Worm (Caenorhabditis elegans): ENCODE measurements around the gene zyg-8.

zyg-8 gene

ce11 chrIII:12020074-12020602, 41.4 kb upstream of the zyg-8 start, which contains the start of gene brp-1 (continued):
- TF ChIP-seq snpc-1.2 (GFP tag; IDR thresholded peaks at IDR 0.05) (no peak), F44E2.7 (GFP tag; IDR thresholded peaks at IDR 0.05) (no peak), aha-1 (tag) (peak; percentile 18), lir-3 (tag; optimal IDR thresholded peaks at IDR 0.05) (no peak), dmd-8 (GFP tag; IDR thresholded peaks at IDR 0.05) (no peak), ceh-82 (tag; optimal IDR thresholded peaks at IDR 0.05) (no peak), T26A8.4 (GFP tag; IDR thresholded peaks at IDR 0.05) (no peak), unc-39 (tag; optimal IDR thresholded peaks at IDR 0.05) (no peak), ztf-11 (tag; optimal IDR thresholded peaks at IDR 0.05) (no peak), dmd-6 (GFP tag; IDR thresholded peaks at IDR 0.05) (0 out of 2 replicates have a peak, but pooled peaks have one; percentile 19), cey-2 (tag; optimal IDR thresholded peaks at IDR 0.05; ENCODE audit: borderline replicate concordance, insufficient read depth) (no peak)

- no peak for TF ChIP-seq spr-1 (tag; optimal IDR thresholded peaks at IDR 0.05)
- peak; percentile 77 for TF ChIP-seq aha-1 (tag)
- no peak for TF ChIP-seq hlh-30 (tag; optimal IDR thresholded peaks at IDR 0.05; ENCODE audit: insufficient read depth)
- no peak for TF ChIP-seq gei-8 (GFP tag; optimal IDR thresholded peaks at IDR 0.05)
- TF ChIP-seq rbr-2 (tag; optimal IDR thresholded peaks at IDR 0.05): no peak
- no peak for TF ChIP-seq ctbp-1 (GFP tag; IDR thresholded peaks at IDR 0.05)
- TF ChIP-seq F37D6.2 (tag; optimal IDR thresholded peaks at IDR 0.05): no peak
- TF ChIP-seq zip-11 (GFP tag; IDR thresholded peaks at IDR 0.05): no peak
- TF ChIP-seq set-16 (GFP tag; IDR thresholded peaks at IDR 0.05): peak; percentile 51; the same call in 1 of the 2 replicates
- TF ChIP-seq hif-1 (tag; optimal IDR thresholded peaks at IDR 0.05): no peak
- no peak for TF ChIP-seq F44E2.7 (GFP tag; IDR thresholded peaks at IDR 0.05)
- no peak for TF ChIP-seq nhr-25 (tag; optimal IDR thresholded peaks at IDR 0.05; ENCODE audit: borderline replicate concordance, insufficient read depth)
These were observed 39.2 kb upstream of the zyg-8 start for ce11 chrIII:12022281-12022680.

ce11 chrIII:12028769-12029168, 32.7 kb upstream of the zyg-8 start, which contains the start of gene Y79H2A.12:
Y79H2A.12 (minus strand) TSS chrIII:12028869.
- TF ChIP-seq hlh-11 (tag; optimal IDR thresholded peaks at IDR 0.05) (no peak), nhr-10 (tag; optimal IDR thresholded peaks at IDR 0.05) (no peak), lsy-2 (tag; optimal IDR thresholded peaks at IDR 0.05) (no peak), pqm-1 (tag; optimal IDR thresholded peaks at IDR 0.05) (no peak), dve-1 (tag; optimal IDR thresholded peaks at IDR 0.05; ENCODE audit: insufficient read depth) (no peak), nhr-28 (tag; optimal IDR thresholded peaks at IDR 0.05) (no peak), hlh-30 (tag; optimal IDR thresholded peaks at IDR 0.05; ENCODE audit: insufficient read depth) (no peak)

- TF ChIP-seq pha-4 (GFP tag; IDR thresholded peaks at IDR 0.05) (no peak), pha-4 (tag; optimal IDR thresholded peaks at IDR 0.05) (no peak), zip-2 (tag; optimal IDR thresholded peaks at IDR 0.05) (no peak), fkh-10 (GFP tag; optimal IDR thresholded peaks at IDR 0.05) (no peak), dmd-9 (GFP tag; IDR thresholded peaks at IDR 0.05) (no peak), dve-1 (tag; optimal IDR thresholded peaks at IDR 0.05; ENCODE audit: insufficient read depth) (peak; percentile 16), nhr-6 (tag; optimal IDR thresholded peaks at IDR 0.05) (no peak), nhr-28 (tag; optimal IDR thresholded peaks at IDR 0.05) (no peak)
These were observed 30.8 kb upstream of the zyg-8 start, which contains the start of gene Y79H2A.2 for ce11 chrIII:12030669-12031068. Y79H2A.2 (minus strand) TSS chrIII:12030769.

ce11 chrIII:12033259-12033658, 28.3 kb upstream of the zyg-8 start:
- TF ChIP-seq aha-1 (tag) (no peak), mep-1 (tag; optimal IDR thresholded peaks at IDR 0.05) (no peak), egl-43 (GFP tag; IDR thresholded peaks at IDR 0.05) (no peak), lin-29 (GFP tag; IDR thresholded peaks at IDR 0.05) (no peak), Y5F2A.4 (GFP tag; optimal IDR thresholded peaks at IDR 0.05) (no peak), nhr-77 (tag; optimal IDR thresholded peaks at IDR 0.05) (no peak)
